Worm (Caenorhabditis elegans): ENCODE data around the gene tsp-2.

The tsp-2 gene

ce11 chrIII:8250007-8250683, 12.4 kb upstream of the tsp-2 start, which contains the start of gene knl-1 (continued):
- TF ChIP-seq ceh-31 (tag; optimal IDR thresholded peaks at IDR 0.05) (peak; percentile 89), eyg-1 (tag; optimal IDR thresholded peaks at IDR 0.05) (no peak), madf-2 (tag; optimal IDR thresholded peaks at IDR 0.05) (peak; percentile 20), unc-86 (tag; optimal IDR thresholded peaks at IDR 0.05) (peak; percentile 25), ceh-30 (tag; optimal IDR thresholded peaks at IDR 0.05) (no peak), lim-6 (tag; optimal IDR thresholded peaks at IDR 0.05) (peak; percentile 1), elt-4 (tag; optimal IDR thresholded peaks at IDR 0.05) (no peak), sdc-2 (tag; optimal IDR thresholded peaks at IDR 0.05) (no peak), ceh-14 (tag; optimal IDR thresholded peaks at IDR 0.05) (peak; percentile 69), elt-2 (tag; optimal IDR thresholded peaks at IDR 0.05) (peak; percentile 79), pqm-1 (tag; optimal IDR thresholded peaks at IDR 0.05) (no peak), ceh-22 (tag; optimal IDR thresholded peaks at IDR 0.05) (no peak), dve-1 (tag; optimal IDR thresholded peaks at IDR 0.05) (no peak), C08G9.2 (tag; optimal IDR thresholded peaks at IDR 0.05) (peak; percentile 68), fkh-10 (GFP tag; optimal IDR thresholded peaks at IDR 0.05) (no peak), nfya-1 (tag; optimal IDR thresholded peaks at IDR 0.05) (peak; percentile 33), ceh-9 (tag; optimal IDR thresholded peaks at IDR 0.05) (no peak)

ce11 chrIII:8249381-8249780, 11.6 kb upstream of the tsp-2 start, which contains the start of the genes C02F5.10 and C02F5.2:
C02F5.10 (minus strand) TSS chrIII:8249481.
C02F5.2 (plus strand) TSS chrIII:8249619.
- TF ChIP-seq ceh-45 (GFP tag; IDR thresholded peaks at IDR 0.05) (no peak), sdc-2 (tag; optimal IDR thresholded peaks at IDR 0.05) (no peak), ceh-2 (tag; optimal IDR thresholded peaks at IDR 0.05) (no peak), syd-9 (tag; optimal IDR thresholded peaks at IDR 0.05) (no peak), pat-9 (tag; optimal IDR thresholded peaks at IDR 0.05) (no peak), hlh-8 (tag; optimal IDR thresholded peaks at IDR 0.05) (no peak), pha-2 (tag; optimal IDR thresholded peaks at IDR 0.05) (no peak), C08G9.2 (tag; optimal IDR thresholded peaks at IDR 0.05) (no peak), K02D7.2 (tag; optimal IDR thresholded peaks at IDR 0.05) (no peak), ztf-16 (tag; optimal IDR thresholded peaks at IDR 0.05) (no peak), nhr-232 (tag; optimal IDR thresholded peaks at IDR 0.05) (no peak), ceh-19 (GFP tag; optimal IDR thresholded peaks at IDR 0.05) (no peak), ama-1 (optimal IDR thresholded peaks at IDR 0.05) (no peak), pros-1 (tag; optimal IDR thresholded peaks at IDR 0.05) (no peak), sox-2 (GFP tag; IDR thresholded peaks at IDR 0.05) (no peak), eyg-1 (tag; optimal IDR thresholded peaks at IDR 0.05) (no peak), dve-1 (tag; optimal IDR thresholded peaks at IDR 0.05) (no peak), ref-2 (tag; optimal IDR thresholded peaks at IDR 0.05) (no peak), unc-3 (GFP tag; conservative IDR thresholded peaks at IDR 0.05) (no peak), unc-3 (tag; optimal IDR thresholded peaks at IDR 0.05) (no peak), sox-4 (tag; optimal IDR thresholded peaks at IDR 0.05) (no peak)

- no peak for TF ChIP-seq T23F11.4 (GFP tag; optimal IDR thresholded peaks at IDR 0.05)
- no peak for TF ChIP-seq npax-4 (tag; optimal IDR thresholded peaks at IDR 0.05)
- TF ChIP-seq ahr-1 (tag; optimal IDR thresholded peaks at IDR 0.05), result no peak
- no peak for TF ChIP-seq rnt-1 (tag; optimal IDR thresholded peaks at IDR 0.05)
- TF ChIP-seq hlh-30 (tag; optimal IDR thresholded peaks at IDR 0.05; ENCODE audit: insufficient read depth), result no peak
- no peak for TF ChIP-seq unc-55 (GFP tag; optimal IDR thresholded peaks at IDR 0.05)
- TF ChIP-seq elt-2 (tag; optimal IDR thresholded peaks at IDR 0.05), result no peak
- TF ChIP-seq ceh-30 (tag; optimal IDR thresholded peaks at IDR 0.05), result no peak
- no peak for TF ChIP-seq ceh-2 (tag; optimal IDR thresholded peaks at IDR 0.05)
- TF ChIP-seq dve-1 (tag; optimal IDR thresholded peaks at IDR 0.05), result no peak
- TF ChIP-seq pros-1 (tag; optimal IDR thresholded peaks at IDR 0.05), result no peak
- no peak for TF ChIP-seq Y22D7AL.16 (tag; optimal IDR thresholded peaks at IDR 0.05)
Measured at ce11 chrIII:8247051-8247450, 9.3 kb upstream of the tsp-2 start, which contains the start of gene C02F5.13. C02F5.13 (plus strand) TSS chrIII:8247351.

Data from whole organism, late embryonic.